Worm (Caenorhabditis elegans) whole organism, late embryonic: ENCODE data around the gene npr-7.
A peak's percentile ranks its signal among the peaks of the same experiment; 100 is the strongest.

Experiments
- C08G9.2 ChIP-seq: sonication (generic microtip); optimal IDR thresholded peaks from 2 replicates; lab custom pipeline; 2016; ENCODE audit warnings: mild to moderate bottlenecking, missing genetic modification characterization, moderate library complexity, missing compliant biosample characterization
- K09A11.1 ChIP-seq: sonication (generic microtip); optimal IDR thresholded peaks from 2 replicates; lab custom pipeline; 2017; ENCODE audit warnings: antibody characterized with exemption, mild to moderate bottlenecking, missing genetic modification characterization, missing compliant biosample characterization; ENCODE audit not compliant: insufficient read depth
- T23F11.4 ChIP-seq: fragments of 200-800 bp; sonication (Bioruptor generic); optimal IDR thresholded peaks from 2 replicates; lab custom pipeline; 2018; ENCODE audit warnings: mild to moderate bottlenecking, missing genetic modification characterization, missing compliant biosample characterization
- Y22D7AL.16 ChIP-seq: sonication (generic microtip); optimal IDR thresholded peaks from 2 replicates; lab custom pipeline; 2016; ENCODE audit warnings: missing genetic modification characterization, missing compliant biosample characterization
- ahr-1 ChIP-seq: sonication (generic microtip); optimal IDR thresholded peaks from 2 replicates; lab custom pipeline; 2016; ENCODE audit warnings: missing genetic modification characterization, missing compliant biosample characterization
- ama-1 ChIP-seq: fragments of 150-350 bp; optimal IDR thresholded peaks from 2 replicates; lab custom pipeline; 2014
- ceh-14 ChIP-seq: sonication (generic microtip); optimal IDR thresholded peaks from 2 replicates; lab custom pipeline; 2016; ENCODE audit warnings: missing genotype, missing genetic modification characterization, missing compliant biosample characterization
- ceh-18 ChIP-seq: sonication (generic microtip); optimal IDR thresholded peaks from 2 replicates; lab custom pipeline; 2016; ENCODE audit warnings: missing genetic modification characterization, missing compliant biosample characterization
- ceh-19 ChIP-seq: fragments of 200-800 bp; sonication (Bioruptor generic); optimal IDR thresholded peaks from 2 replicates; lab custom pipeline; 2018; ENCODE audit warnings: mild to moderate bottlenecking, missing genetic modification characterization, missing compliant biosample characterization
- ceh-24 ChIP-seq: sonication (generic microtip); optimal IDR thresholded peaks from 2 replicates; lab custom pipeline; 2016; ENCODE audit warnings: mild to moderate bottlenecking, missing genetic modification characterization, missing compliant biosample characterization
- ceh-30 ChIP-seq: fragments of 150-350 bp; optimal IDR thresholded peaks from 2 replicates; lab custom pipeline; 2014; ENCODE audit warnings: missing biosample characterization, missing genetic modification characterization
- ceh-31 ChIP-seq: sonication (generic microtip); optimal IDR thresholded peaks from 2 replicates; lab custom pipeline; 2016; ENCODE audit warnings: missing genetic modification characterization, missing compliant biosample characterization
- ceh-34 ChIP-seq: sonication (generic microtip); optimal IDR thresholded peaks from 2 replicates; lab custom pipeline; 2016; ENCODE audit warnings: mild to moderate bottlenecking, missing genetic modification characterization, missing compliant biosample characterization
- ceh-48 ChIP-seq: sonication (generic microtip); optimal IDR thresholded peaks from 2 replicates; lab custom pipeline; 2016; ENCODE audit warnings: missing genetic modification characterization, inconsistent platforms, missing compliant biosample characterization
- ceh-9 ChIP-seq: sonication (generic microtip); optimal IDR thresholded peaks from 2 replicates; lab custom pipeline; 2016; ENCODE audit warnings: mild to moderate bottlenecking, missing genetic modification characterization, inconsistent platforms, missing compliant biosample characterization
- che-1 ChIP-seq: sonication (generic microtip); optimal IDR thresholded peaks from 2 replicates; lab custom pipeline; 2016; ENCODE audit warnings: mild to moderate bottlenecking, missing genetic modification characterization, missing compliant biosample characterization
- dmd-4 ChIP-seq: sonication (generic microtip); optimal IDR thresholded peaks from 2 replicates; lab custom pipeline; 2016; ENCODE audit warnings: borderline replicate concordance, missing genetic modification characterization, missing compliant biosample characterization
- elt-2 ChIP-seq: sonication (generic microtip); optimal IDR thresholded peaks from 2 replicates; lab custom pipeline; 2016; ENCODE audit warnings: missing genetic modification reagents, missing genetic modification characterization, missing compliant biosample characterization
- fax-1 ChIP-seq: sonication (generic microtip); optimal IDR thresholded peaks from 2 replicates; lab custom pipeline; 2016; ENCODE audit warnings: missing genotype, missing genetic modification characterization, missing compliant biosample characterization
- fkh-10 ChIP-seq: fragments of 150-350 bp; optimal IDR thresholded peaks from 2 replicates; lab custom pipeline; 2014; ENCODE audit warnings: missing biosample characterization, missing genetic modification reagents, missing genetic modification characterization
- fkh-6 ChIP-seq: sonication (generic microtip); optimal IDR thresholded peaks from 2 replicates; lab custom pipeline; 2016; ENCODE audit warnings: missing genetic modification characterization, missing compliant biosample characterization
- hlh-13 ChIP-seq: fragments of 200-800 bp; sonication (Bioruptor generic); optimal IDR thresholded peaks from 2 replicates; lab custom pipeline; 2018; ENCODE audit warnings: mild to moderate bottlenecking, missing genetic modification characterization, missing compliant biosample characterization
- hlh-15 ChIP-seq: sonication (generic microtip); optimal IDR thresholded peaks from 2 replicates; lab custom pipeline; 2016; ENCODE audit warnings: missing genetic modification characterization, missing compliant biosample characterization
- lim-6 ChIP-seq: sonication (generic microtip); optimal IDR thresholded peaks from 2 replicates; lab custom pipeline; 2016; ENCODE audit warnings: missing genetic modification characterization, missing compliant biosample characterization
- lin-11 ChIP-seq: fragments of 200-800 bp; sonication (Bioruptor generic); optimal IDR thresholded peaks from 2 replicates; lab custom pipeline; 2018; ENCODE audit warnings: mild to moderate bottlenecking, missing genetic modification characterization, missing compliant biosample characterization
- madf-2 ChIP-seq: sonication (generic microtip); optimal IDR thresholded peaks from 2 replicates; lab custom pipeline; 2017; ENCODE audit warnings: missing genetic modification characterization, missing compliant biosample characterization
- mec-3 ChIP-seq: sonication (generic microtip); optimal IDR thresholded peaks from 2 replicates; lab custom pipeline; 2016; ENCODE audit warnings: borderline replicate concordance, missing genetic modification characterization, missing compliant biosample characterization
- nfya-1 ChIP-seq: sonication (generic microtip); optimal IDR thresholded peaks from 2 replicates; lab custom pipeline; 2017; ENCODE audit warnings: missing genetic modification characterization, mild to moderate bottlenecking, missing compliant biosample characterization, antibody characterized with exemption, moderate library complexity
- nhr-11 ChIP-seq: fragments of 150-350 bp; optimal IDR thresholded peaks from 2 replicates; lab custom pipeline; 2014; ENCODE audit warnings: missing biosample characterization, missing genetic modification characterization
- npax-4 ChIP-seq: sonication (generic microtip); optimal IDR thresholded peaks from 2 replicates; lab custom pipeline; 2016; ENCODE audit warnings: missing genetic modification characterization, missing compliant biosample characterization
- odd-2 ChIP-seq: sonication (generic microtip); optimal IDR thresholded peaks from 2 replicates; lab custom pipeline; 2017; ENCODE audit warnings: antibody characterized with exemption, mild to moderate bottlenecking, missing genetic modification characterization, missing compliant biosample characterization
- pat-9 ChIP-seq: fragments of 200-800 bp; sonication (Bioruptor generic); optimal IDR thresholded peaks from 2 replicates; lab custom pipeline; 2018; ENCODE audit warnings: mild to moderate bottlenecking, missing genetic modification characterization, moderate library complexity, missing compliant biosample characterization
- pax-1 ChIP-seq: fragments of 150-350 bp; optimal IDR thresholded peaks from 2 replicates; lab custom pipeline; 2014; ENCODE audit warnings: missing biosample characterization, missing genetic modification characterization
- pha-2 ChIP-seq: sonication (generic microtip); optimal IDR thresholded peaks from 2 replicates; lab custom pipeline; 2017; ENCODE audit warnings: mild to moderate bottlenecking, missing genetic modification characterization, missing compliant biosample characterization
- pha-4 ChIP-seq: fragments of 150-350 bp; optimal IDR thresholded peaks from 2 replicates; lab custom pipeline; 2018; ENCODE audit warnings: missing biosample characterization, missing genetic modification reagents, missing genetic modification characterization
- pqm-1 ChIP-seq: sonication (generic microtip); optimal IDR thresholded peaks from 2 replicates; lab custom pipeline; 2016; ENCODE audit warnings: missing genetic modification characterization, missing compliant biosample characterization
- pros-1 ChIP-seq: fragments of 150-350 bp; optimal IDR thresholded peaks from 2 replicates; lab custom pipeline; 2014; ENCODE audit warnings: missing biosample characterization, missing genetic modification reagents, missing genetic modification characterization
- ref-2 ChIP-seq: sonication (generic microtip); optimal IDR thresholded peaks from 2 replicates; lab custom pipeline; 2016; ENCODE audit warnings: missing genetic modification characterization, missing compliant biosample characterization
- rnt-1 ChIP-seq: sonication (generic microtip); optimal IDR thresholded peaks from 2 replicates; lab custom pipeline; 2016; ENCODE audit warnings: missing genetic modification characterization, missing compliant biosample characterization
- sdc-2 ChIP-seq: sonication (generic microtip); optimal IDR thresholded peaks from 2 replicates; lab custom pipeline; 2016; ENCODE audit warnings: missing genotype, missing genetic modification characterization, missing compliant biosample characterization
- sox-4 ChIP-seq: sonication (generic microtip); optimal IDR thresholded peaks from 2 replicates; lab custom pipeline; 2017; ENCODE audit warnings: mild to moderate bottlenecking, missing genetic modification characterization, inconsistent platforms, missing compliant biosample characterization
- syd-9 ChIP-seq: sonication (generic microtip); optimal IDR thresholded peaks from 2 replicates; lab custom pipeline; 2016; ENCODE audit warnings: mild to moderate bottlenecking, missing genetic modification characterization, moderate library complexity, missing compliant biosample characterization
- tbx-7 ChIP-seq: sonication (generic microtip); optimal IDR thresholded peaks from 2 replicates; lab custom pipeline; 2016; ENCODE audit warnings: missing genotype, missing genetic modification characterization, missing compliant biosample characterization
- ttx-3 ChIP-seq: sonication (generic microtip); optimal IDR thresholded peaks from 2 replicates; lab custom pipeline; 2016; ENCODE audit warnings: missing genetic modification reagents, missing genetic modification characterization, missing compliant biosample characterization
- unc-55 ChIP-seq: sonication (generic microtip); optimal IDR thresholded peaks from 2 replicates; lab custom pipeline; 2017; ENCODE audit warnings: missing biosample characterization, missing genetic modification reagents, missing genetic modification characterization
- zip-5 ChIP-seq: sonication (generic microtip); optimal IDR thresholded peaks from 2 replicates; lab custom pipeline; 2016; ENCODE audit warnings: missing genetic modification characterization, missing compliant biosample characterization
- ztf-16 ChIP-seq: sonication (generic microtip); optimal IDR thresholded peaks from 2 replicates; lab custom pipeline; 2017; ENCODE audit warnings: missing genetic modification characterization, missing compliant biosample characterization

The npr-7 gene

ce11 chrX:9303422-9303821 is 15.6 kb downstream of the npr-7 start, which contains the start of gene tmc-2:
Gene tmc-2, plus strand, starts transcription at chrX:9303722.
- TF ChIP-seq ceh-9 (tag; lab: Kevin White, UChicago) (no peak), ceh-30 (tag; lab: Kevin White, UChicago) (no peak), zip-5 (tag; lab: Kevin White, UChicago) (no peak), ceh-31 (tag; lab: Kevin White, UChicago) (no peak), syd-9 (tag; lab: Kevin White, UChicago) (no peak), pros-1 (no peak), npax-4 (tag; lab: Kevin White, UChicago) (no peak), ttx-3 (no peak), madf-2 (no peak), fkh-6 (tag; lab: Kevin White, UChicago) (no peak), unc-55 (GFP tag; lab: Kevin White, UChicago) (no peak), ceh-14 (tag; lab: Kevin White, UChicago) (no peak), ama-1 (lab: Kevin White, UChicago) (no peak), hlh-15 (tag; lab: Kevin White, UChicago) (no peak), ceh-19 (GFP tag; lab: Kevin White, UChicago) (no peak), ref-2 (tag; lab: Kevin White, UChicago) (no peak), nfya-1 (no peak), ahr-1 (tag; lab: Kevin White, UChicago) (no peak), odd-2 (tag; lab: Kevin White, UChicago) (no peak), sox-4 (no peak)

- TF ChIP-seq ref-2 (tag; lab: Kevin White, UChicago): no peak
- TF ChIP-seq K09A11.1 (tag; lab: Kevin White, UChicago): no peak
- TF ChIP-seq che-1: no peak
- TF ChIP-seq ceh-34 (tag; lab: Kevin White, UChicago): no peak
- TF ChIP-seq ztf-16 (tag; lab: Kevin White, UChicago): no peak
- no peak for TF ChIP-seq nhr-11
- no peak for TF ChIP-seq ceh-18
- TF ChIP-seq lim-6 (tag; lab: Kevin White, UChicago): no peak
- TF ChIP-seq dmd-4 (tag; lab: Kevin White, UChicago): no peak
- no peak for TF ChIP-seq ceh-48
- TF ChIP-seq fkh-10 (GFP tag; lab: Kevin White, UChicago): no peak
- no peak for TF ChIP-seq odd-2 (tag; lab: Kevin White, UChicago)
- TF ChIP-seq sdc-2: no peak
- TF ChIP-seq ceh-24: no peak
- no peak for TF ChIP-seq lin-11
- no peak for TF ChIP-seq pqm-1 (tag; lab: Kevin White, UChicago)
- no peak for TF ChIP-seq unc-55 (GFP tag; lab: Kevin White, UChicago)
Measured at ce11 chrX:9302763-9303162, 16.2 kb downstream of the npr-7 start.

DNA sequence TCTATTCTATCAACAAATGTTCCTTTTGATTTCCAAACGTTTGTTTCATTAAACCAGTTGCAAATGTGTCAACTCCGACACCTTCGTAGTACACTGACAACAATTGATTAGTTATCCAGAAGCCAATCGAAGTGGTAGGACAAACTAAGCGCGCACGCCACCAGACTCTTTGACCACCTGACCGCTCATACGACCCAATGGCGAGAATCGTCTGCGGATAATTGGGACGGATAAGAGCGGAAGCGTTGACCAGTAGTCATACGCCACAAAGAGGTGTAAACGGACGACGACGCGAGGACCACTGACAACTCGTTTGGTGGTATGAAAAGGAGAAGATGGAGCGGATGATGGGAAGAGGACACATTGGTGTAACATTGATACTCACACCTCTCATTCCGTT is 18.6 kb downstream of the npr-7 start:
- TF ChIP-seq pha-4 (tag; lab: Kevin White, UChicago) (no peak), K09A11.1 (tag; lab: Kevin White, UChicago) (no peak), ztf-16 (tag; lab: Kevin White, UChicago) (no peak), C08G9.2 (no peak), ceh-24 (no peak), T23F11.4 (GFP tag; lab: Kevin White, UChicago) (no peak), Y22D7AL.16 (tag; lab: Kevin White, UChicago) (no peak), pax-1 (tag; lab: Kevin White, UChicago) (no peak), sox-4 (no peak), fax-1 (tag; lab: Kevin White, UChicago) (no peak), unc-55 (GFP tag; lab: Kevin White, UChicago) (peak; percentile 20), npax-4 (tag; lab: Kevin White, UChicago) (no peak), fkh-6 (tag; lab: Kevin White, UChicago) (no peak), hlh-15 (tag; lab: Kevin White, UChicago) (no peak), pros-1 (no peak), elt-2 (tag; lab: Kevin White, UChicago) (no peak), pqm-1 (tag; lab: Kevin White, UChicago) (no peak), ceh-19 (GFP tag; lab: Kevin White, UChicago) (no peak), rnt-1 (tag; lab: Kevin White, UChicago) (peak; percentile 39), nfya-1 (peak; percentile 19), fkh-10 (GFP tag; lab: Kevin White, UChicago) (no peak), lim-6 (tag; lab: Kevin White, UChicago) (no peak), ref-2 (tag; lab: Kevin White, UChicago) (no peak), ceh-30 (tag; lab: Kevin White, UChicago) (no peak), hlh-13 (GFP tag; lab: Kevin White, UChicago) (no peak), mec-3 (tag; lab: Kevin White, UChicago) (no peak), tbx-7 (tag; lab: Kevin White, UChicago) (no peak), pat-9 (peak; percentile 3), sdc-2 (no peak), pha-2 (tag; lab: Kevin White, UChicago) (no peak), ceh-31 (tag; lab: Kevin White, UChicago) (no peak), nhr-11 (no peak), ceh-9 (tag; lab: Kevin White, UChicago) (no peak)
